Worm (Caenorhabditis elegans): ENCODE measurements around the gene F59E12.1.

The F59E12.1 gene

DNA sequence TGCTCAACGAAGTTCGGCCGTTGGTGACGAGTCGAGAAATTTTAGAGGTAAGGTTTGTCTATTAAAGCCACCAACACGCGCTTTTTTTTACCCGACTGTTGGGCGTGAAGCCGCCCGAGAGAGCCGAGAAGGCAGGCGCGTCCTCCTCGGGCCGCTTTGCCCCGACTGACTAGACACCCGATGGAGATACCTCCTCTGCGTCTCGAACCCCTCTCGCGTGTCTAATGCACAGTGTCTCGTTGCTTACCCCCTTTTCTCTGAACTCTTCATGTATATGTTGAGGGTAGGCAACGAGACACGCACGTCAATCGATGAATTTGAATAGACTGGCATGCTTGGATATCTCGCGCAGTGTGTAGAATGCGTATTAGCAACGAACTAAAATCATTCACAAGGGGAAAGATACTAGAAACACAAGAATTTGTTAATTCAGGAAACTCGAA lies 7.4 kb downstream of the F59E12.1 start:
- TF ChIP-seq lin-32 (GFP tag; optimal IDR thresholded peaks at IDR 0.05), result peak; percentile 70
- peak; percentile 77 for TF ChIP-seq sem-2 (GFP tag; optimal IDR thresholded peaks at IDR 0.05)
- TF ChIP-seq ztf-11 (tag; optimal IDR thresholded peaks at IDR 0.05), result peak; percentile 62
- TF ChIP-seq unc-62 (GFP tag; optimal IDR thresholded peaks at IDR 0.05), result peak; percentile 58
- peak; percentile 44 for TF ChIP-seq mep-1 (tag; optimal IDR thresholded peaks at IDR 0.05)
- TF ChIP-seq mls-2 (tag; optimal IDR thresholded peaks at IDR 0.05), result peak; percentile 97
- TF ChIP-seq ceh-43 (GFP tag; optimal IDR thresholded peaks at IDR 0.05), result peak; percentile 66
- no peak for TF ChIP-seq mab-5 (tag; optimal IDR thresholded peaks at IDR 0.05)
- TF ChIP-seq zip-8 (tag; optimal IDR thresholded peaks at IDR 0.05), result no peak
- no peak for TF ChIP-seq blmp-1 (tag; optimal IDR thresholded peaks at IDR 0.05)
- TF ChIP-seq ham-2 (GFP tag; optimal IDR thresholded peaks at IDR 0.05), result peak; percentile 96
- TF ChIP-seq nhr-76 (tag; optimal IDR thresholded peaks at IDR 0.05), result peak; percentile 54
- TF ChIP-seq flh-1 (GFP tag; optimal IDR thresholded peaks at IDR 0.05), result peak; percentile 1
- peak; percentile 34 for TF ChIP-seq tbx-8 (GFP tag; optimal IDR thresholded peaks at IDR 0.05)
- TF ChIP-seq bed-3 (GFP tag; optimal IDR thresholded peaks at IDR 0.05), result peak; percentile 54
- no peak for TF ChIP-seq lin-13 (tag; optimal IDR thresholded peaks at IDR 0.05)
- no peak for TF ChIP-seq unc-39 (tag; optimal IDR thresholded peaks at IDR 0.05)
- peak; percentile 90 for TF ChIP-seq ceh-83 (GFP tag; optimal IDR thresholded peaks at IDR 0.05)
- TF ChIP-seq hlh-1 (tag; optimal IDR thresholded peaks at IDR 0.05), result peak; percentile 79
- peak; percentile 71 for TF ChIP-seq nhr-237 (tag; optimal IDR thresholded peaks at IDR 0.05)
- TF ChIP-seq ceh-39 (tag; optimal IDR thresholded peaks at IDR 0.05), result peak; percentile 73
- TF ChIP-seq elt-3 (tag; optimal IDR thresholded peaks at IDR 0.05), result peak; percentile 76
- TF ChIP-seq ces-1 (GFP tag; optimal IDR thresholded peaks at IDR 0.05), result peak; percentile 61
- TF ChIP-seq snpc-4 (tag; optimal IDR thresholded peaks at IDR 0.05), result no peak
- peak; percentile 95 for TF ChIP-seq sptf-1 (tag; optimal IDR thresholded peaks at IDR 0.05)
- peak; percentile 38 for TF ChIP-seq nhr-2 (tag; optimal IDR thresholded peaks at IDR 0.05)
- TF ChIP-seq pha-4 (tag; optimal IDR thresholded peaks at IDR 0.05), result peak; percentile 80
- peak; percentile 90 for TF ChIP-seq drap-1 (GFP tag; optimal IDR thresholded peaks at IDR 0.05)
- TF ChIP-seq unc-120 (tag; optimal IDR thresholded peaks at IDR 0.05; ENCODE audit: poor library complexity, severe bottlenecking), result peak; percentile 93
- peak; percentile 78 for TF ChIP-seq cnd-1 (tag; optimal IDR thresholded peaks at IDR 0.05)
- TF ChIP-seq lsy-2 (tag; optimal IDR thresholded peaks at IDR 0.05), result peak; percentile 70
- TF ChIP-seq M03D4.4 (tag; optimal IDR thresholded peaks at IDR 0.05), result peak; percentile 86
- TF ChIP-seq nhr-28 (tag; optimal IDR thresholded peaks at IDR 0.05), result no peak
- TF ChIP-seq elt-1 (tag; optimal IDR thresholded peaks at IDR 0.05; ENCODE audit: borderline replicate concordance, insufficient read depth), result no peak
- TF ChIP-seq nhr-12 (tag; optimal IDR thresholded peaks at IDR 0.05), result peak; percentile 23

DNA sequence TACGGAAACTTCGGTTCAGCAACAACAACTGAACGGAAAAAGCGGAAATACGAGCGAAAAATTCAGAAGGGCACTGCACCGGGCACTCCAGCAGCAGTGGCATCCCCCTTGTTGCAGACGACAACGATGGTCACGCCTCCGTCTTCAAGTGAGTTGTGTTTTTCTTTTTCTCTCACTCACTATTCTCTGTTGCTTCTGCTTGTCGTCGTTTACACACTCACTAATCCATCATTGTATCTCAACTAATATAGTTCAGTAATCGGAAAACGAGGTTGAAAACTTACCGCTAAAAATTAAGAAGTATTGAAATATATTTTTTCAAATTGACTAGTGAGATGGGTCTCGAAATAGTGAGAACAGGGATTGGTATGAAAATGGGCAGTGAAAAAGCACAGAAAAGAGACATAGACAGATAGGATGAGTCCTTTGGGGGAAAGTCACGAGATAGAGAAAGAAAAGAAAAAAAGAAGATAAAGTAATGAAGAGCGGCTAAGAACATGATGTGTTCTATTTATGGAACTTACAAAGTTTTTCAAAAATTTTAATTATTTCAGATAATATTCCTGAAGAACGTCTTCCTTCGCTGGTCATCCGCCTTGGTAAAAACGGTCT lies 9.0 kb downstream of the F59E12.1 start:
- TF ChIP-seq elt-1 (tag; optimal IDR thresholded peaks at IDR 0.05; ENCODE audit: borderline replicate concordance, insufficient read depth) (no peak), lin-13 (tag; optimal IDR thresholded peaks at IDR 0.05) (no peak), unc-39 (tag; optimal IDR thresholded peaks at IDR 0.05) (no peak), ham-2 (GFP tag; optimal IDR thresholded peaks at IDR 0.05) (no peak), blmp-1 (tag; optimal IDR thresholded peaks at IDR 0.05) (no peak), nhr-28 (tag; optimal IDR thresholded peaks at IDR 0.05) (no peak), flh-1 (GFP tag; optimal IDR thresholded peaks at IDR 0.05) (no peak), ceh-83 (GFP tag; optimal IDR thresholded peaks at IDR 0.05) (no peak), nhr-76 (tag; optimal IDR thresholded peaks at IDR 0.05) (no peak), sptf-1 (tag; optimal IDR thresholded peaks at IDR 0.05) (no peak), tbx-8 (GFP tag; optimal IDR thresholded peaks at IDR 0.05) (no peak)

DNA sequence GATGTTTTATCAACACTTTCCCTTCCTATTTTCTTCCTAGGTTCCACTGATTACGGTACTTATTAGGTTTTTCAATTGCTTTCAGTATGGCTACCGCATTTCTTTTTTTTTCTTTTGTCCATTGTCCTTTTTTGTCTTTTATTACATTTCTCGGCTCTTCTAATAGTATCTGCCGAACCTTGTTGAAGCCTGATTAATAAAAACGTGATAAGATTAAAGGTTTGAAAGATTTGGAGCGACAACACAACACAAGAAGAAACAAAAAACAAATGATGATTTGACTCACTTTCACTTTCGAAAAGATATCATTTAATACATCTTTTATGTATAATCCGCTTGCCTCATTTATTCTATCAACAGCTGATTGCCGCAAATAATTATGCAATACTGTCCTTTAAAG lies 10.7 kb downstream of the F59E12.1 start, which contains the start of gene C25H3.15:
Gene C25H3.15 (plus strand): TSS at position 301 of the 400 bp plus-strand sequence.
- no peak for TF ChIP-seq cnd-1 (tag; optimal IDR thresholded peaks at IDR 0.05)
- TF ChIP-seq tbx-8 (GFP tag; optimal IDR thresholded peaks at IDR 0.05), result no peak
- TF ChIP-seq nhr-76 (tag; optimal IDR thresholded peaks at IDR 0.05), result no peak
- TF ChIP-seq ham-2 (GFP tag; optimal IDR thresholded peaks at IDR 0.05), result no peak
- no peak for TF ChIP-seq nhr-237 (tag; optimal IDR thresholded peaks at IDR 0.05)
- TF ChIP-seq elt-1 (tag; optimal IDR thresholded peaks at IDR 0.05; ENCODE audit: borderline replicate concordance, insufficient read depth), result no peak
- no peak for TF ChIP-seq lin-32 (GFP tag; optimal IDR thresholded peaks at IDR 0.05)
- no peak for TF ChIP-seq unc-39 (tag; optimal IDR thresholded peaks at IDR 0.05)
- TF ChIP-seq drap-1 (GFP tag; optimal IDR thresholded peaks at IDR 0.05), result no peak
- no peak for TF ChIP-seq pha-4 (tag; optimal IDR thresholded peaks at IDR 0.05)
- TF ChIP-seq lsy-2 (tag; optimal IDR thresholded peaks at IDR 0.05), result no peak
- no peak for TF ChIP-seq ces-1 (GFP tag; optimal IDR thresholded peaks at IDR 0.05)
